Fruit fly (Drosophila melanogaster): ENCODE results near the gene comm3.

The comm3 gene

dm6 chr3L:15692794-15693532, 45.4 kb upstream of the comm3 start (continued):
- no peak for TF ChIP-seq schlank (tag; optimal IDR thresholded peaks at IDR 0.05)
- peak in 1 of 2 experiments; percentile 4 for TF ChIP-seq dpn (GFP tag; optimal IDR thresholded peaks at IDR 0.05)
- peak; percentile 64 for TF ChIP-seq gem (tag; optimal IDR thresholded peaks at IDR 0.05)
- TF ChIP-seq CG8388 (GFP tag; optimal IDR thresholded peaks at IDR 0.05): peak; percentile 42
- TF ChIP-seq Blimp-1 (GFP tag; optimal IDR thresholded peaks at IDR 0.05): peak; percentile 36
- no peak for TF ChIP-seq ERR (GFP tag; optimal IDR thresholded peaks at IDR 0.05)
- no peak for TF ChIP-seq cwo (GFP tag; optimal IDR thresholded peaks at IDR 0.05)
- no peak for TF ChIP-seq CG10462 (GFP tag; optimal IDR thresholded peaks at IDR 0.05)
- TF ChIP-seq CG43689 (GFP tag; IDR thresholded peaks at IDR 0.05): no peak
- TF ChIP-seq CG18262 (tag; optimal IDR thresholded peaks at IDR 0.05): peak; percentile 81
- TF ChIP-seq CG13775 (GFP tag; optimal IDR thresholded peaks at IDR 0.05): peak; percentile 34
- no peak for TF ChIP-seq Fer2 (tag; optimal IDR thresholded peaks at IDR 0.05)
- no peak for TF ChIP-seq CG9932 (GFP tag; IDR thresholded peaks at IDR 0.05)
- TF ChIP-seq CG30403 (GFP tag; optimal IDR thresholded peaks at IDR 0.05): peak; percentile 47
- TF ChIP-seq sr (GFP tag; IDR thresholded peaks at IDR 0.05): 0 out of 3 replicates have a peak, but pooled peaks have one; percentile 16
- TF ChIP-seq Pdp1 (GFP tag; optimal IDR thresholded peaks at IDR 0.05): peak in 1 of 2 experiments; percentile 35
- no peak for TF ChIP-seq Vsx1 (GFP tag; optimal IDR thresholded peaks at IDR 0.05)
- no peak for TF ChIP-seq fd102C (GFP tag; optimal IDR thresholded peaks at IDR 0.05)
- no peak for TF ChIP-seq YL-1 (GFP tag; optimal IDR thresholded peaks at IDR 0.05)
- TF ChIP-seq ash1 (GFP tag; optimal IDR thresholded peaks at IDR 0.05): no peak
- TF ChIP-seq CG11398 (GFP tag; optimal IDR thresholded peaks at IDR 0.05): no peak
- TF ChIP-seq tap (tag; optimal IDR thresholded peaks at IDR 0.05): no peak
- TF ChIP-seq CG12391 (tag; optimal IDR thresholded peaks at IDR 0.05): peak; percentile 44
- TF ChIP-seq az2 (GFP tag; optimal IDR thresholded peaks at IDR 0.05): peak; percentile 51
- no peak for TF ChIP-seq CG6654 (GFP tag; optimal IDR thresholded peaks at IDR 0.05)
- no peak for TF ChIP-seq onecut (GFP tag; IDR thresholded peaks at IDR 0.05)
- TF ChIP-seq CG15073 (GFP tag; optimal IDR thresholded peaks at IDR 0.05): no peak
- TF ChIP-seq dmrt11E (tag; optimal IDR thresholded peaks at IDR 0.05): peak; percentile 80
- no peak for TF ChIP-seq tgo (GFP tag; IDR thresholded peaks at IDR 0.05)
- no peak for TF ChIP-seq CG2875 (GFP tag; optimal IDR thresholded peaks at IDR 0.05)
- TF ChIP-seq chif (GFP tag; optimal IDR thresholded peaks at IDR 0.05): no peak
- no peak for TF ChIP-seq CG6854 (GFP tag; optimal IDR thresholded peaks at IDR 0.05)
- no peak for TF ChIP-seq Spps (tag; optimal IDR thresholded peaks at IDR 0.05)
- no peak for TF ChIP-seq gro (GFP tag; optimal IDR thresholded peaks at IDR 0.05)
- no peak for TF ChIP-seq Hand (GFP tag; optimal IDR thresholded peaks at IDR 0.05)
- peak; percentile 38 for TF ChIP-seq CG17359 (tag; optimal IDR thresholded peaks at IDR 0.05)
- peak in 1 of 3 experiments; percentile 72 for TF ChIP-seq Stat92E (GFP tag; optimal IDR thresholded peaks at IDR 0.05)
- TF ChIP-seq nerfin-2 (GFP tag; IDR thresholded peaks at IDR 0.05; ENCODE audit: partially characterized antibody): no peak
- TF ChIP-seq HmgZ (tag; optimal IDR thresholded peaks at IDR 0.05): no peak
- no peak for TF ChIP-seq nom (GFP tag; optimal IDR thresholded peaks at IDR 0.05)
- TF ChIP-seq Xrp1 (GFP tag; IDR thresholded peaks at IDR 0.05): no peak
- TF ChIP-seq ftz-f1 (GFP tag; optimal IDR thresholded peaks at IDR 0.05): no peak
- TF ChIP-seq run (tag; optimal IDR thresholded peaks at IDR 0.05): peak; percentile 0
- peak; percentile 43 for TF ChIP-seq Asciz (GFP tag; optimal IDR thresholded peaks at IDR 0.05)
- TF ChIP-seq shn (GFP tag; optimal IDR thresholded peaks at IDR 0.05): no peak
- 0 out of 3 replicates have a peak, but pooled peaks have one; percentile 24 for TF ChIP-seq croc (GFP tag; conservative IDR thresholded peaks at IDR 0.05)
- TF ChIP-seq CG10267 (tag; optimal IDR thresholded peaks at IDR 0.05): peak; percentile 55
- no peak for TF ChIP-seq CG2199 (GFP tag; IDR thresholded peaks at IDR 0.05)
